Worm (Caenorhabditis elegans): ENCODE measurements around the gene R07E3.4.

- TF ChIP-seq ama-1 (optimal IDR thresholded peaks at IDR 0.05): no peak
- TF ChIP-seq tra-4 (tag; optimal IDR thresholded peaks at IDR 0.05): no peak
- TF ChIP-seq pes-1 (GFP tag; IDR thresholded peaks at IDR 0.05): no peak
- no peak for TF ChIP-seq hmg-4 (GFP tag; optimal IDR thresholded peaks at IDR 0.05)
- no peak for TF ChIP-seq ceh-36 (tag; optimal IDR thresholded peaks at IDR 0.05)
- no peak for TF ChIP-seq flt-1 (GFP tag; IDR thresholded peaks at IDR 0.05)
- no peak for TF ChIP-seq B0310.2 (tag; optimal IDR thresholded peaks at IDR 0.05)
- TF ChIP-seq scrt-1 (GFP tag; IDR thresholded peaks at IDR 0.05): no peak
- no peak for TF ChIP-seq sea-1 (GFP tag; conservative IDR thresholded peaks at IDR 0.05)
- TF ChIP-seq hnd-1 (tag; optimal IDR thresholded peaks at IDR 0.05): no peak
- no peak for TF ChIP-seq tbx-11 (GFP tag; IDR thresholded peaks at IDR 0.05)
- TF ChIP-seq aly-1 (tag; optimal IDR thresholded peaks at IDR 0.05): no peak
- TF ChIP-seq hmbx-1 (tag; optimal IDR thresholded peaks at IDR 0.05): no peak
These were observed 25.7 kb downstream of the R07E3.4 start, which contains the start of gene F41E7.7 for ce11 chrX:10307495-10307894.

Data from whole organism, early embryonic.